Worm (Caenorhabditis elegans) whole organism, L3 larva: ENCODE measurements around the gene clec-45.

Source experiments
- ZK546.5 ChIP-seq: sonication (generic microtip); optimal IDR thresholded peaks from 2 replicates; lab custom pipeline; 2017; ENCODE audit warnings: missing biosample characterization, missing genetic modification characterization
- aly-2 ChIP-seq: fragments of 150-350 bp; optimal IDR thresholded peaks from 2 replicates; lab custom pipeline; 2014; ENCODE audit warnings: missing biosample characterization, missing genetic modification characterization
- ama-1 ChIP-seq: fragments of 150-350 bp; optimal IDR thresholded peaks from 2 replicates; lab custom pipeline; 2018
- ceh-16 ChIP-seq: sonication (generic microtip); optimal IDR thresholded peaks from 2 replicates; lab custom pipeline; 2017; ENCODE audit warnings: missing biosample characterization, missing genetic modification characterization
- ceh-28 ChIP-seq: fragments of 150-350 bp; optimal IDR thresholded peaks from 2 replicates; lab custom pipeline; 2014; ENCODE audit warnings: missing biosample characterization, missing genetic modification reagents, missing genetic modification characterization
- ceh-82 ChIP-seq: fragments of 150-350 bp; optimal IDR thresholded peaks from 2 replicates; lab custom pipeline; 2014; ENCODE audit warnings: missing biosample characterization, missing genetic modification characterization
- ceh-9 ChIP-seq: sonication (generic microtip); optimal IDR thresholded peaks from 2 replicates; lab custom pipeline; 2018; ENCODE audit warnings: missing biosample characterization, missing genetic modification characterization
- daf-12 ChIP-seq: fragments of 150-350 bp; optimal IDR thresholded peaks from 2 replicates; lab custom pipeline; 2014; ENCODE audit warnings: missing biosample characterization, missing genetic modification reagents, missing genetic modification characterization
- egl-27 ChIP-seq: sonication (generic microtip); optimal IDR thresholded peaks from 4 replicates; lab custom pipeline; 2017; ENCODE audit warnings: missing biosample characterization, missing genetic modification reagents, missing genetic modification characterization
- egl-5 ChIP-seq: fragments of 150-350 bp; optimal IDR thresholded peaks from 2 replicates; lab custom pipeline; 2017; ENCODE audit warnings: missing biosample characterization, missing genetic modification reagents, missing genetic modification characterization, inconsistent platforms
- elt-1 ChIP-seq: fragments of 150-350 bp; optimal IDR thresholded peaks from 2 replicates; lab custom pipeline; 2014; ENCODE audit warnings: missing biosample characterization, missing genetic modification characterization
- elt-2 ChIP-seq: sonication (generic microtip); optimal IDR thresholded peaks from 2 replicates; lab custom pipeline; 2016; ENCODE audit warnings: missing genetic modification reagents, mild to moderate bottlenecking, missing genetic modification characterization, missing compliant biosample characterization
- fkh-10 ChIP-seq: sonication (generic microtip); optimal IDR thresholded peaks from 2 replicates; lab custom pipeline; 2017; ENCODE audit warnings: missing biosample characterization, missing genetic modification reagents, missing genetic modification characterization
- fkh-2 ChIP-seq: fragments of 150-350 bp; optimal IDR thresholded peaks from 2 replicates; lab custom pipeline; 2014; ENCODE audit warnings: missing biosample characterization, missing genetic modification reagents, missing genetic modification characterization
- fos-1 ChIP-seq: fragments of 150-350 bp; optimal IDR thresholded peaks from 2 replicates; lab custom pipeline; 2014; ENCODE audit warnings: missing biosample characterization, missing genetic modification characterization
- hmg-11 ChIP-seq: sonication (generic microtip); optimal IDR thresholded peaks from 2 replicates; lab custom pipeline; 2016; ENCODE audit warnings: missing genetic modification characterization, missing compliant biosample characterization
- jun-1 ChIP-seq: fragments of 150-350 bp; optimal IDR thresholded peaks from 2 replicates; lab custom pipeline; 2014; ENCODE audit warnings: missing biosample characterization, missing genetic modification reagents, missing genetic modification characterization
- lin-15B ChIP-seq: fragments of 150-350 bp; optimal IDR thresholded peaks from 2 replicates; lab custom pipeline; 2014; ENCODE audit warnings: missing biosample characterization, missing genetic modification characterization
- lin-39 ChIP-seq: fragments of 150-350 bp; optimal IDR thresholded peaks from 2 replicates; lab custom pipeline; 2018; ENCODE audit warnings: missing biosample characterization, missing genetic modification reagents, missing genetic modification characterization
- lsy-12 ChIP-seq: sonication (generic microtip); optimal IDR thresholded peaks from 2 replicates; lab custom pipeline; 2016; ENCODE audit warnings: mild to moderate bottlenecking, missing genetic modification characterization, missing compliant biosample characterization
- mdl-1 ChIP-seq: fragments of 150-350 bp; optimal IDR thresholded peaks from 2 replicates; lab custom pipeline; 2014; ENCODE audit warnings: missing biosample characterization, missing genetic modification characterization
- mml-1 ChIP-seq: fragments of 150-350 bp; sonication (generic microtip); optimal IDR thresholded peaks from 3 replicates; lab custom pipeline; 2014; ENCODE audit warnings: missing biosample characterization, missing genetic modification characterization
- nfya-1 ChIP-seq: sonication (generic microtip); optimal IDR thresholded peaks from 2 replicates; lab custom pipeline; 2017; ENCODE audit warnings: missing genetic modification characterization, mild to moderate bottlenecking, missing compliant biosample characterization, antibody characterized with exemption, moderate library complexity; ENCODE audit not compliant: insufficient read depth
- nhr-11 ChIP-seq: fragments of 150-350 bp; optimal IDR thresholded peaks from 2 replicates; lab custom pipeline; 2014; ENCODE audit warnings: missing biosample characterization, missing genetic modification characterization
- nhr-23 ChIP-seq: fragments of 150-350 bp; optimal IDR thresholded peaks from 2 replicates; lab custom pipeline; 2014; ENCODE audit warnings: missing biosample characterization, missing genetic modification reagents, missing genetic modification characterization
- nhr-237 ChIP-seq: fragments of 150-350 bp; optimal IDR thresholded peaks from 2 replicates; lab custom pipeline; 2014; ENCODE audit warnings: missing biosample characterization, missing genetic modification characterization
- nhr-25 ChIP-seq: sonication (generic microtip); optimal IDR thresholded peaks from 2 replicates; lab custom pipeline; 2017; ENCODE audit warnings: missing biosample characterization, missing genetic modification characterization
- nhr-28 ChIP-seq: fragments of 150-350 bp; optimal IDR thresholded peaks from 2 replicates; lab custom pipeline; 2014; ENCODE audit warnings: missing biosample characterization, missing genetic modification characterization
- nhr-43 ChIP-seq: sonication (generic microtip); optimal IDR thresholded peaks from 2 replicates; lab custom pipeline; 2016; ENCODE audit warnings: mild to moderate bottlenecking, missing genetic modification characterization, missing compliant biosample characterization; ENCODE audit not compliant: poor library complexity, severe bottlenecking
- nhr-67 ChIP-seq: fragments of 150-350 bp; optimal IDR thresholded peaks from 2 replicates; lab custom pipeline; 2014; ENCODE audit warnings: missing biosample characterization, missing genetic modification characterization
- nhr-76 ChIP-seq: fragments of 150-350 bp; sonication (generic microtip); optimal IDR thresholded peaks from 5 replicates; lab custom pipeline; 2014; ENCODE audit warnings: missing biosample characterization, missing genetic modification characterization
- nhr-77 ChIP-seq: fragments of 150-350 bp; optimal IDR thresholded peaks from 2 replicates; lab custom pipeline; 2014; ENCODE audit warnings: missing biosample characterization, missing genetic modification characterization
- pqm-1 ChIP-seq: fragments of 150-350 bp; optimal IDR thresholded peaks from 2 replicates; lab custom pipeline; 2017; ENCODE audit warnings: missing biosample characterization, missing genetic modification characterization, inconsistent platforms
- sea-2 ChIP-seq: fragments of 150-350 bp; sonication (generic microtip); optimal IDR thresholded peaks from 4 replicates; lab custom pipeline; 2014; ENCODE audit warnings: missing biosample characterization, missing genetic modification reagents, missing genetic modification characterization
- tbx-2 ChIP-seq: sonication (generic microtip); optimal IDR thresholded peaks from 2 replicates; lab custom pipeline; 2016; ENCODE audit warnings: mild to moderate bottlenecking, missing genetic modification characterization, missing compliant biosample characterization
- unc-62 ChIP-seq: fragments of 150-350 bp; sonication (generic microtip); optimal IDR thresholded peaks from 4 replicates; lab custom pipeline; 2014; ENCODE audit warnings: missing biosample characterization, missing genetic modification reagents, missing genetic modification characterization
- zag-1 ChIP-seq: fragments of 150-350 bp; optimal IDR thresholded peaks from 2 replicates; lab custom pipeline; 2014; ENCODE audit warnings: missing biosample characterization, missing genetic modification characterization
- ztf-4 ChIP-seq: fragments of 150-350 bp; optimal IDR thresholded peaks from 2 replicates; lab custom pipeline; 2014; ENCODE audit warnings: missing biosample characterization, missing genetic modification characterization

clec-45 gene

ce11 chrV:7622011-7622465, 15.9 kb upstream of the clec-45 start, which contains the start of gene C50E3.12:
Gene C50E3.12 (minus strand): TSS chrV:7622061.
- no peak for TF ChIP-seq fos-1 (tag; lab: Kevin White, UChicago)
- no peak for TF ChIP-seq ceh-82 (tag; lab: Kevin White, UChicago)
- no peak for TF ChIP-seq nhr-23 (tag; lab: Kevin White, UChicago)
- TF ChIP-seq sea-2 (GFP tag; lab: Kevin White, UChicago), result no peak
- no peak for TF ChIP-seq ceh-28 (tag; lab: Kevin White, UChicago)
- no peak for TF ChIP-seq nfya-1 (tag; lab: Kevin White, UChicago)
- no peak for TF ChIP-seq egl-27 (tag; lab: Kevin White, UChicago)

ce11 chrV:7624152-7624551, 13.7 kb upstream of the clec-45 start, which contains the start of gene C50E3.13:
Gene C50E3.13 (minus strand): TSS chrV:7624252.
- TF ChIP-seq ama-1 (lab: Kevin White, UChicago), result no peak
- TF ChIP-seq ztf-4 (tag; lab: Kevin White, UChicago), result no peak
- no peak for TF ChIP-seq lsy-12 (tag; lab: Kevin White, UChicago)
- no peak for TF ChIP-seq unc-62 (GFP tag; lab: Kevin White, UChicago)
- TF ChIP-seq fkh-10 (GFP tag; lab: Kevin White, UChicago), result no peak
- no peak for TF ChIP-seq lin-15B (tag; lab: Kevin White, UChicago)
- no peak for TF ChIP-seq mdl-1 (tag; lab: Kevin White, UChicago)
- TF ChIP-seq fos-1 (tag; lab: Kevin White, UChicago), result no peak
- no peak for TF ChIP-seq nhr-237 (tag; lab: Kevin White, UChicago)
- no peak for TF ChIP-seq jun-1
- TF ChIP-seq lin-39 (tag; lab: Kevin White, UChicago), result no peak
- no peak for TF ChIP-seq nfya-1 (tag; lab: Kevin White, UChicago)
- no peak for TF ChIP-seq elt-1

ce11 chrV:7624652-7625051, 13.2 kb upstream of the clec-45 start, which contains the start of gene grsp-4:
Gene grsp-4 (plus strand): TSS chrV:7624952.
- TF ChIP-seq egl-5 (tag; lab: Kevin White, UChicago), result no peak
- TF ChIP-seq nhr-25 (tag; lab: Kevin White, UChicago), result no peak
- TF ChIP-seq fos-1 (tag; lab: Kevin White, UChicago), result no peak
- no peak for TF ChIP-seq nhr-28 (tag; lab: Kevin White, UChicago)
- no peak for TF ChIP-seq daf-12 (tag; lab: Kevin White, UChicago)
- TF ChIP-seq ceh-16 (tag; lab: Kevin White, UChicago), result no peak
- no peak for TF ChIP-seq elt-2 (tag; lab: Kevin White, UChicago)
- no peak for TF ChIP-seq nhr-67 (tag; lab: Kevin White, UChicago)
- no peak for TF ChIP-seq tbx-2 (tag; lab: Kevin White, UChicago)
- no peak for TF ChIP-seq nhr-77 (tag; lab: Kevin White, UChicago)
- no peak for TF ChIP-seq fkh-2 (tag; lab: Kevin White, UChicago)
- no peak for TF ChIP-seq zag-1 (tag; lab: Kevin White, UChicago)
- no peak for TF ChIP-seq ceh-82 (tag; lab: Kevin White, UChicago)
- TF ChIP-seq pqm-1 (tag; lab: Kevin White, UChicago), result no peak
- no peak for TF ChIP-seq fkh-10 (GFP tag; lab: Kevin White, UChicago)
- no peak for TF ChIP-seq ceh-9 (tag; lab: Kevin White, UChicago)
- no peak for TF ChIP-seq ama-1 (lab: Kevin White, UChicago)
- TF ChIP-seq ZK546.5 (tag; lab: Kevin White, UChicago), result no peak
- TF ChIP-seq lsy-12 (tag; lab: Kevin White, UChicago), result no peak
- no peak for TF ChIP-seq ceh-28 (tag; lab: Kevin White, UChicago)
- TF ChIP-seq, all 47 proteins: peak for 0

- TF ChIP-seq mdl-1 (tag; lab: Kevin White, UChicago) (no peak), nhr-11 (no peak), ama-1 (lab: Kevin White, UChicago) (no peak), nhr-43 (tag; lab: Kevin White, UChicago) (no peak), sea-2 (GFP tag; lab: Kevin White, UChicago) (no peak), nhr-237 (tag; lab: Kevin White, UChicago) (no peak), nhr-67 (tag; lab: Kevin White, UChicago) (no peak), mml-1 (tag; lab: Kevin White, UChicago) (no peak), elt-2 (tag; lab: Kevin White, UChicago) (no peak), fos-1 (tag; lab: Kevin White, UChicago) (no peak), ztf-4 (tag; lab: Kevin White, UChicago) (no peak), fkh-2 (tag; lab: Kevin White, UChicago) (no peak), ceh-16 (tag; lab: Kevin White, UChicago) (no peak), nhr-76 (tag; lab: Kevin White, UChicago) (no peak), aly-2 (no peak), zag-1 (tag; lab: Kevin White, UChicago) (no peak), nhr-23 (tag; lab: Kevin White, UChicago) (no peak), hmg-11 (no peak), elt-1 (no peak)
- TF ChIP-seq, all 47 proteins: peak for 0
Measured at ce11 chrV:7626550-7626949, 11.4 kb upstream of the clec-45 start, which contains the start of gene F07C4.6. Gene F07C4.6 (plus strand): TSS chrV:7626850.
